Worm (Caenorhabditis elegans) whole organism, mixed stage, embryonic: ENCODE data around the gene try-11.

Experiments
- blmp-1 ChIP-seq: fragments of 150-350 bp; optimal IDR thresholded peaks from 2 replicates; lab custom pipeline; 2014; ENCODE audit warnings: missing biosample characterization, missing genetic modification characterization
- ceh-43 ChIP-seq: fragments of 200-800 bp; sonication (Bioruptor generic); optimal IDR thresholded peaks from 2 replicates; lab custom pipeline; 2018; ENCODE audit warnings: mild to moderate bottlenecking, missing genetic modification characterization, moderate library complexity, missing compliant biosample characterization
- elt-1 ChIP-seq: sonication (generic microtip); optimal IDR thresholded peaks from 2 replicates; lab custom pipeline; 2017; ENCODE audit warnings: missing genetic modification characterization, mild to moderate bottlenecking, missing compliant biosample characterization, antibody characterized with exemption, moderate library complexity, borderline replicate concordance; ENCODE audit not compliant: insufficient read depth
- hlh-1 ChIP-seq: fragments of 150-350 bp; optimal IDR thresholded peaks from 2 replicates; lab custom pipeline; 2014; ENCODE audit warnings: missing biosample characterization, missing genetic modification reagents, missing genetic modification characterization
- lin-13 ChIP-seq: fragments of 150-350 bp; optimal IDR thresholded peaks from 2 replicates; lab custom pipeline; 2014; ENCODE audit warnings: missing biosample characterization, missing genetic modification characterization
- lin-32 ChIP-seq: fragments of 200-800 bp; sonication (Bioruptor generic); optimal IDR thresholded peaks from 2 replicates; lab custom pipeline; 2018; ENCODE audit warnings: mild to moderate bottlenecking, missing genetic modification characterization, missing compliant biosample characterization
- lsy-2 ChIP-seq: fragments of 150-350 bp; optimal IDR thresholded peaks from 2 replicates; lab custom pipeline; 2014; ENCODE audit warnings: missing biosample characterization, missing genetic modification characterization
- mep-1 ChIP-seq: fragments of 150-350 bp; optimal IDR thresholded peaks from 2 replicates; lab custom pipeline; 2017; ENCODE audit warnings: missing biosample characterization, missing genetic modification reagents, missing genetic modification characterization, inconsistent platforms
- nhr-12 ChIP-seq: fragments of 150-350 bp; optimal IDR thresholded peaks from 2 replicates; lab custom pipeline; 2014; ENCODE audit warnings: missing biosample characterization, missing genetic modification characterization
- nhr-237 ChIP-seq: fragments of 150-350 bp; optimal IDR thresholded peaks from 2 replicates; lab custom pipeline; 2014; ENCODE audit warnings: missing biosample characterization, missing genetic modification characterization
- nhr-28 ChIP-seq: fragments of 150-350 bp; optimal IDR thresholded peaks from 2 replicates; lab custom pipeline; 2014; ENCODE audit warnings: missing biosample characterization, missing genetic modification characterization
- nhr-76 ChIP-seq: sonication (generic microtip); optimal IDR thresholded peaks from 2 replicates; lab custom pipeline; 2017; ENCODE audit warnings: missing biosample characterization, missing genetic modification characterization
- unc-39 ChIP-seq: fragments of 150-350 bp; optimal IDR thresholded peaks from 2 replicates; lab custom pipeline; 2014; ENCODE audit warnings: missing biosample characterization, missing genetic modification characterization
- zip-8 ChIP-seq: fragments of 150-350 bp; optimal IDR thresholded peaks from 2 replicates; lab custom pipeline; 2014; ENCODE audit warnings: missing biosample characterization, missing genetic modification characterization

DNA sequence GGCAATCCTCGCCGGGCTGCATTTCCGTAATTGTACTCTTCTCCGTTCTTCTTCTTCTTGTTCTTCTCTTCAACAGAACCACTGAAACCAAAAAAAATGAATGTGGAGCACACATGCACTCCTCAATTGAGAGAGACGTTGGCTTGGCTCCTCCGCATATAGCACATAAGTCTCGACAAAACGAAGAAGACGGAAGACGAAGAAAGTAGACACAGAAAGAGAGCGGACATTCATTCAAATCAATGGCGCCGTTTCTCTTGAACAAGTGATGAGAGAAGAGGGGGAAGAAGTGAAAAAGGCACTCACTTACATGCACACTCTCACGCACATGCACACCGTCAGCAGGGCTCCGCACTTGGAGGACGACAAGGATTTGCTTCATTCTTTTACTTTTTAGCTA, 14.0 kb upstream of the try-11 start, which contains the start of gene F25E5.9:
- TF ChIP-seq mep-1 (tag; lab: Kevin White, UChicago) (no peak), unc-39 (tag; lab: Kevin White, UChicago) (no peak), nhr-76 (tag; lab: Kevin White, UChicago) (no peak), lin-13 (no peak), lsy-2 (tag; lab: Kevin White, UChicago) (no peak), nhr-28 (no peak), nhr-237 (no peak), blmp-1 (tag; lab: Kevin White, UChicago) (no peak), nhr-12 (tag; lab: Kevin White, UChicago) (no peak), ceh-43 (GFP tag; lab: Kevin White, UChicago) (no peak), lin-32 (GFP tag; lab: Kevin White, UChicago) (no peak), zip-8 (tag; lab: Kevin White, UChicago) (no peak), hlh-1 (tag; lab: Kevin White, UChicago) (no peak), elt-1 (tag; lab: Kevin White, UChicago) (no peak)
